Worm (Caenorhabditis elegans): ENCODE data around the gene mxl-1.

DNA sequence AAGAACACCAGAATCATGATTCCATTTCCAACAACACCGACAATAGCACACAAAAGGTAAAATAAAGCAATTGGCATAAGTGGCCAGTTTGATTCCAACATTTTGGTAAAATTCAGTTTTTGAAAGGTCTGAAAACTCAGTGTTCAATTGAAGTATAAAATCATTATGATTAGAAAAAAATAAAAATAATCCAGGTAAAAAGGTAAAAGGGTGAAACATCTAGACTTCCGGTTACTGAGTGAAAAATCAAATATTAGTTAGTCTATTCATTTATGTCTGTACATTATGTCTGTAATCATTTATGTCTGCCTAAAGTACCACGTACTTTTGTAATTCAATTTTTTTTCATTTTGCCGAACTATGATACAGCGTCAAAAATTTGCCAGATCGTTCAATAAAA is 10.3 kb downstream of the mxl-1 start, which contains the start of gene srsx-31:
- TF ChIP-seq fkh-10 (GFP tag; optimal IDR thresholded peaks at IDR 0.05), result no peak
- TF ChIP-seq nhr-12 (tag; optimal IDR thresholded peaks at IDR 0.05), result no peak
- no peak for TF ChIP-seq nhr-11 (tag; optimal IDR thresholded peaks at IDR 0.05)
- no peak for TF ChIP-seq nhr-77 (tag; optimal IDR thresholded peaks at IDR 0.05)
- no peak for TF ChIP-seq sea-2 (GFP tag; optimal IDR thresholded peaks at IDR 0.05)
- no peak for TF ChIP-seq unc-39 (tag; optimal IDR thresholded peaks at IDR 0.05)
- TF ChIP-seq egl-5 (tag; optimal IDR thresholded peaks at IDR 0.05), result no peak
- no peak for TF ChIP-seq snpc-4 (tag; optimal IDR thresholded peaks at IDR 0.05)
- TF ChIP-seq aly-2 (tag; optimal IDR thresholded peaks at IDR 0.05), result no peak
- TF ChIP-seq fkh-2 (tag; optimal IDR thresholded peaks at IDR 0.05), result no peak
- no peak for TF ChIP-seq ztf-11 (tag; optimal IDR thresholded peaks at IDR 0.05)
- no peak for TF ChIP-seq lin-15B (tag; optimal IDR thresholded peaks at IDR 0.05)
- no peak for TF ChIP-seq egl-27 (tag; optimal IDR thresholded peaks at IDR 0.05)
- no peak for TF ChIP-seq skn-1 (tag; optimal IDR thresholded peaks at IDR 0.05)

Data from whole organism, L3 larva.